Worm (Caenorhabditis elegans) whole organism, L4 larva: ENCODE results near the gene C33F10.14.

Experiments
- F49E8.2 ChIP-seq: sonication (generic microtip); optimal IDR thresholded peaks from 2 replicates; lab custom pipeline; 2016; ENCODE audit warnings: missing compliant biosample characterization, mild to moderate bottlenecking, missing genetic modification characterization, borderline replicate concordance
- Y105C5A.15 ChIP-seq: fragments of 200-800 bp; sonication (Bioruptor generic); IDR thresholded peaks from 2 replicates; pipeline ENCODE4 v1.3.6; 2022; ENCODE audit warnings: missing genetic modification characterization, missing compliant biosample characterization
- Y5F2A.4 ChIP-seq: fragments of 200-800 bp; sonication (Bioruptor generic); optimal IDR thresholded peaks from 2 replicates; lab custom pipeline; 2018; ENCODE audit warnings: mild to moderate bottlenecking, missing genetic modification characterization, missing compliant biosample characterization
- aha-1 ChIP-seq: fragments of 150-350 bp; peaks from one replicate; lab custom pipeline; 2014; ENCODE audit warnings: missing biosample characterization, missing genetic modification characterization
- arid-1 ChIP-seq: fragments of 200-800 bp; sonication (Bioruptor generic); conservative IDR thresholded peaks from 2 replicates; pipeline ENCODE4 v1.3.6; 2022; ENCODE audit warnings: missing genetic modification reagents, missing genetic modification characterization, missing compliant biosample characterization
- ceh-20 ChIP-seq: fragments of 200-800 bp; sonication (Bioruptor generic); IDR thresholded peaks from 2 replicates; pipeline ENCODE4 v1.3.6; 2022; ENCODE audit warnings: missing genetic modification reagents, missing genetic modification characterization, missing compliant biosample characterization
- ceh-62 ChIP-seq: sonication (generic microtip); optimal IDR thresholded peaks from 2 replicates; lab custom pipeline; 2017; ENCODE audit warnings: missing biosample characterization, missing genetic modification characterization
- daf-12 ChIP-seq: fragments of 150-350 bp; optimal IDR thresholded peaks from 2 replicates; lab custom pipeline; 2014; ENCODE audit warnings: missing biosample characterization, missing genetic modification reagents, missing genetic modification characterization
- daf-16 ChIP-seq, 3 experiments: sonication (generic microtip); optimal IDR thresholded peaks; 2 replicates each; lab custom pipeline; 2016 to 2017; ENCODE audit warnings: missing genetic modification characterization in 3 of 3, missing genetic modification reagents in 3 of 3, mild to moderate bottlenecking in 2 of 3, missing compliant biosample characterization in 2 of 3, missing biosample characterization in 1 of 3, moderate library complexity in 1 of 3
- dmd-6 ChIP-seq: fragments of 200-800 bp; sonication (Bioruptor generic); IDR thresholded peaks from 2 replicates; pipeline ENCODE4 v1.3.6; 2022; ENCODE audit warnings: missing genetic modification reagents, missing genetic modification characterization, missing compliant biosample characterization
- dpl-1 ChIP-seq: fragments of 150-350 bp; optimal IDR thresholded peaks from 2 replicates; lab custom pipeline; 2014; ENCODE audit warnings: missing biosample characterization, missing genetic modification reagents, missing genetic modification characterization
- dve-1 ChIP-seq: sonication (generic microtip); optimal IDR thresholded peaks from 2 replicates; lab custom pipeline; 2017; ENCODE audit warnings: antibody characterized with exemption, mild to moderate bottlenecking, missing genetic modification characterization, missing compliant biosample characterization; ENCODE audit not compliant: insufficient read depth
- egl-27 ChIP-seq: sonication (generic microtip); optimal IDR thresholded peaks from 3 replicates; lab custom pipeline; 2017; ENCODE audit warnings: missing biosample characterization, missing genetic modification reagents, missing genetic modification characterization
- egl-43 ChIP-seq: fragments of 200-800 bp; sonication (Bioruptor generic); IDR thresholded peaks from 2 replicates; pipeline ENCODE4 v1.3.6; 2022; ENCODE audit warnings: missing genetic modification reagents, missing genetic modification characterization, missing compliant biosample characterization
- fkh-10 ChIP-seq: fragments of 150-350 bp; optimal IDR thresholded peaks from 2 replicates; lab custom pipeline; 2014; ENCODE audit warnings: missing biosample characterization, missing genetic modification reagents, missing genetic modification characterization
- hlh-11 ChIP-seq: fragments of 200-800 bp; sonication (Bioruptor generic); optimal IDR thresholded peaks from 2 replicates; lab custom pipeline; 2018; ENCODE audit warnings: mild to moderate bottlenecking, missing genetic modification characterization, missing compliant biosample characterization
- jun-1 ChIP-seq: fragments of 150-350 bp; optimal IDR thresholded peaks from 2 replicates; lab custom pipeline; 2014; ENCODE audit warnings: missing biosample characterization, missing genetic modification reagents, missing genetic modification characterization
- lin-39 ChIP-seq: fragments of 150-350 bp; optimal IDR thresholded peaks from 2 replicates; lab custom pipeline; 2014; ENCODE audit warnings: missing biosample characterization, missing genetic modification reagents, missing genetic modification characterization
- lir-3 ChIP-seq: sonication (generic microtip); optimal IDR thresholded peaks from 2 replicates; lab custom pipeline; 2016; ENCODE audit warnings: mild to moderate bottlenecking, missing genetic modification characterization, missing compliant biosample characterization
- mdl-1 ChIP-seq, 2 experiments: fragments of 150-350 bp in 1 of 2; sonication (generic microtip) in 1 of 2; optimal IDR thresholded peaks; 2 replicates each; lab custom pipeline; 2014 to 2017; ENCODE audit warnings: missing biosample characterization in 2 of 2, missing genetic modification characterization in 2 of 2
- mes-2 ChIP-seq: sonication (generic microtip); optimal IDR thresholded peaks from 2 replicates; lab custom pipeline; 2016; ENCODE audit warnings: missing genotype, mild to moderate bottlenecking, missing genetic modification characterization, missing compliant biosample characterization; ENCODE audit not compliant: poor library complexity, severe bottlenecking
- nhr-102 ChIP-seq: sonication (generic microtip); optimal IDR thresholded peaks from 2 replicates; lab custom pipeline; 2016; ENCODE audit warnings: mild to moderate bottlenecking, missing genetic modification characterization, moderate library complexity, missing compliant biosample characterization
- nhr-25 ChIP-seq: sonication (generic microtip); optimal IDR thresholded peaks from 2 replicates; lab custom pipeline; 2017; ENCODE audit warnings: missing genetic modification characterization, mild to moderate bottlenecking, missing compliant biosample characterization, antibody characterized with exemption, moderate library complexity, borderline replicate concordance; ENCODE audit not compliant: insufficient read depth
- nhr-28 ChIP-seq: fragments of 150-350 bp; optimal IDR thresholded peaks from 2 replicates; lab custom pipeline; 2014; ENCODE audit warnings: missing biosample characterization, missing genetic modification characterization
- nhr-42 ChIP-seq: fragments of 200-800 bp; sonication (Bioruptor generic); IDR thresholded peaks from 2 replicates; pipeline ENCODE4 v1.3.6; 2022; ENCODE audit warnings: missing genetic modification characterization, missing compliant biosample characterization
- nhr-48 ChIP-seq: sonication (generic microtip); optimal IDR thresholded peaks from 2 replicates; lab custom pipeline; 2016; ENCODE audit warnings: mild to moderate bottlenecking, missing genetic modification characterization, missing compliant biosample characterization
- nhr-6 ChIP-seq: fragments of 150-350 bp; optimal IDR thresholded peaks from 2 replicates; lab custom pipeline; 2014; ENCODE audit warnings: missing biosample characterization, missing genetic modification characterization
- nhr-77 ChIP-seq: fragments of 150-350 bp; optimal IDR thresholded peaks from 2 replicates; lab custom pipeline; 2014; ENCODE audit warnings: missing biosample characterization, missing genetic modification characterization
- pha-4 ChIP-seq, 2 experiments: fragments of 150-350 bp in 1 of 2; fragments of 200-800 bp in 1 of 2; sonication (Bioruptor generic) in 1 of 2; IDR thresholded peaks in 1 of 2; optimal IDR thresholded peaks in 1 of 2; 2 replicates each; pipeline versions ENCODE4 v1.3.6 to Lab custom; 2014 to 2022; ENCODE audit warnings: missing genetic modification characterization in 2 of 2, missing genetic modification reagents in 2 of 2, missing biosample characterization in 1 of 2, missing compliant biosample characterization in 1 of 2
- pqm-1 ChIP-seq: sonication (generic microtip); optimal IDR thresholded peaks from 2 replicates; lab custom pipeline; 2017; ENCODE audit warnings: missing biosample characterization, missing genetic modification characterization
- rbr-2 ChIP-seq: sonication (generic microtip); optimal IDR thresholded peaks from 2 replicates; lab custom pipeline; 2016; ENCODE audit warnings: missing genotype, missing genetic modification characterization, missing compliant biosample characterization
- snpc-1.2 ChIP-seq: fragments of 200-800 bp; sonication (Bioruptor generic); IDR thresholded peaks from 2 replicates; pipeline ENCODE4 v1.3.6; 2022; ENCODE audit warnings: missing genetic modification reagents, missing genetic modification characterization, missing compliant biosample characterization
- tag-97 ChIP-seq: fragments of 200-800 bp; sonication (Bioruptor generic); IDR thresholded peaks from 2 replicates; pipeline ENCODE4 v1.3.6; 2022; ENCODE audit warnings: missing genetic modification characterization, missing compliant biosample characterization
- unc-62 ChIP-seq, 3 experiments: fragments of 150-350 bp in 1 of 3; sonication (generic microtip); optimal IDR thresholded peaks in 2 of 3; peaks in 1 of 3; 1 replicate in 1 of 3; 2 replicates in 2 of 3; lab custom pipeline; 2014 to 2017; ENCODE audit warnings: missing biosample characterization in 3 of 3, missing genetic modification characterization in 3 of 3, missing genetic modification reagents in 3 of 3, missing genotype in 1 of 3

C33F10.14 gene

ce11 chrII:4771282-4771681 is 25.9 kb upstream of the C33F10.14 start, which contains the start of gene F26G1.5:
F26G1.5 (minus strand) TSS chrII:4771382.
- no peak for TF ChIP-seq jun-1
- no peak for TF ChIP-seq arid-1
- no peak for TF ChIP-seq pha-4 (GFP tag; IDR thresholded peaks at IDR 0.05; lab: Robert Waterston, UW)
- TF ChIP-seq pha-4 (tag; optimal IDR thresholded peaks at IDR 0.05; lab: Kevin White, UChicago), result no peak
- TF ChIP-seq F49E8.2 (tag; lab: Kevin White, UChicago), result no peak
- TF ChIP-seq, all 104 proteins: peak for 0

ce11 chrII:4772441-4772840 is 24.7 kb upstream of the C33F10.14 start:
- TF ChIP-seq hlh-11 (tag; lab: Kevin White, UChicago) (peak; percentile 33), nhr-28 (tag; lab: Kevin White, UChicago) (peak; percentile 32), Y105C5A.15 (GFP tag; lab: Robert Waterston, UW) (no peak), tag-97 (GFP tag; lab: Robert Waterston, UW) (no peak), dve-1 (tag; lab: Kevin White, UChicago) (peak; percentile 35), nhr-48 (tag; lab: Kevin White, UChicago) (peak; percentile 23), nhr-25 (tag; lab: Kevin White, UChicago) (peak; percentile 26), aha-1 (peak; percentile 47)

- TF ChIP-seq rbr-2 (tag; lab: Kevin White, UChicago) (no peak), lin-39 (tag; lab: Kevin White, UChicago) (no peak), nhr-6 (tag; lab: Kevin White, UChicago) (no peak), aha-1 (peak; percentile 22)
These were observed 23.2 kb upstream of the C33F10.14 start, which contains the start of the genes F26G1.9 and F26G1.10 for ce11 chrII:4773891-4774432. F26G1.9 (minus strand) TSS chrII:4773991. F26G1.10 (plus strand) TSS chrII:4774382.

ce11 chrII:4775802-4776201 is 21.4 kb upstream of the C33F10.14 start:
- peak in 1 of 2 experiments; percentile 96 for TF ChIP-seq unc-62 (GFP tag; optimal IDR thresholded peaks at IDR 0.05 in 1 of 2; lab: Kevin White, UChicago)
- TF ChIP-seq unc-62 (tag; optimal IDR thresholded peaks at IDR 0.05; lab: Kevin White, UChicago), result no peak
- TF ChIP-seq nhr-102, result no peak
- TF ChIP-seq nhr-42 (GFP tag; lab: Robert Waterston, UW), result no peak
- no peak for TF ChIP-seq ceh-20 (GFP tag; lab: Robert Waterston, UW)
- no peak for TF ChIP-seq dmd-6 (GFP tag; lab: Robert Waterston, UW)

- TF ChIP-seq lir-3 (tag; lab: Kevin White, UChicago) (no peak), dve-1 (tag; lab: Kevin White, UChicago) (peak; percentile 62), pqm-1 (peak; percentile 86), nhr-77 (tag; lab: Kevin White, UChicago) (no peak), nhr-42 (GFP tag; lab: Robert Waterston, UW) (no peak), nhr-48 (tag; lab: Kevin White, UChicago) (no peak), daf-16 (GFP tag; optimal IDR thresholded peaks at IDR 0.05; lab: Kevin White, UChicago) (no peak), daf-16 (tag; optimal IDR thresholded peaks at IDR 0.05; lab: Kevin White, UChicago) (peak; percentile 73), hlh-11 (tag; lab: Kevin White, UChicago) (peak; percentile 42), egl-27 (tag; lab: Kevin White, UChicago) (no peak)
These were observed 20.2 kb upstream of the C33F10.14 start, which contains the start of gene F26G1.11 for ce11 chrII:4776933-4777332. F26G1.11 (plus strand) TSS chrII:4777137.

ce11 chrII:4779753-4780152 is 17.4 kb upstream of the C33F10.14 start:
- TF ChIP-seq dpl-1, result no peak
- no peak for TF ChIP-seq egl-43 (GFP tag; lab: Robert Waterston, UW)
- TF ChIP-seq ceh-62 (tag; lab: Kevin White, UChicago), result no peak
- TF ChIP-seq nhr-48 (tag; lab: Kevin White, UChicago), result no peak
- TF ChIP-seq dmd-6 (GFP tag; lab: Robert Waterston, UW), result no peak
- TF ChIP-seq mes-2 (tag; lab: Kevin White, UChicago), result no peak
- TF ChIP-seq snpc-1.2 (GFP tag; lab: Robert Waterston, UW), result no peak
- no peak for TF ChIP-seq Y5F2A.4
- TF ChIP-seq dve-1 (tag; lab: Kevin White, UChicago), result no peak
- TF ChIP-seq lir-3 (tag; lab: Kevin White, UChicago), result no peak
- TF ChIP-seq mdl-1 (tag; optimal IDR thresholded peaks at IDR 0.05; lab: Kevin White, UChicago), result no peak
- no peak for TF ChIP-seq fkh-10 (GFP tag; lab: Kevin White, UChicago)
- no peak for TF ChIP-seq daf-12 (tag; lab: Kevin White, UChicago)
